Fruit fly (Drosophila melanogaster) whole organism, wandering third instar larva: ENCODE measurements around the gene CG31294.

ENCODE experiments used
- Abd-B ChIP-seq: fragments of >200 bp; optimal IDR thresholded peaks from 2 replicates; lab custom pipeline; 2017; ENCODE audit warnings: missing biosample characterization, missing genetic modification characterization
- CG32264 ChIP-seq: fragments of 200-800 bp; sonication (Bioruptor generic); optimal IDR thresholded peaks from 2 replicates; lab custom pipeline; 2016; ENCODE audit warnings: missing biosample characterization, missing genetic modification characterization
- CG9705 ChIP-seq: fragments of 200-800 bp; sonication (Bioruptor generic); optimal IDR thresholded peaks from 2 replicates; lab custom pipeline; 2018; ENCODE audit warnings: missing biosample characterization, mild to moderate bottlenecking, missing genetic modification characterization
- Dif ChIP-seq: fragments of 200-275, 200-300 bp; sonication (Bioruptor generic); optimal IDR thresholded peaks from 2 replicates; lab custom pipeline; 2018; ENCODE audit warnings: missing biosample characterization, missing genetic modification characterization; ENCODE audit not compliant: partially characterized antibody
- GATAd ChIP-seq: sonication (Bioruptor generic); optimal IDR thresholded peaks from 2 replicates; lab custom pipeline; 2016; ENCODE audit warnings: missing biosample characterization, missing genetic modification characterization
- HLH106 ChIP-seq: fragments of 200-800 bp; optimal IDR thresholded peaks from 3 replicates; lab custom pipeline; 2019; ENCODE audit warnings: missing biosample characterization, mild to moderate bottlenecking, missing genetic modification characterization, moderate library complexity
- Hnf4 ChIP-seq: fragments of 200-800 bp; sonication (Bioruptor generic); optimal IDR thresholded peaks from 2 replicates; lab custom pipeline; 2016; ENCODE audit warnings: missing biosample characterization, mild to moderate bottlenecking, missing genetic modification characterization
- Hr78 ChIP-seq: fragments of >200 bp; optimal IDR thresholded peaks from 2 replicates; lab custom pipeline; 2017; ENCODE audit warnings: missing biosample characterization, missing genetic modification characterization
- Hr83 ChIP-seq: fragments of 200-300 bp; sonication (Bioruptor generic); optimal IDR thresholded peaks from 2 replicates; lab custom pipeline; 2016; ENCODE audit warnings: missing biosample characterization, mild to moderate bottlenecking, missing genetic modification characterization, moderate library complexity; ENCODE audit not compliant: poor library complexity, severe bottlenecking
- Jra ChIP-seq: sonication (Bioruptor generic); optimal IDR thresholded peaks from 2 replicates; lab custom pipeline; 2016; ENCODE audit warnings: missing biosample characterization, missing genetic modification characterization
- Mio ChIP-seq: sonication (Bioruptor generic); optimal IDR thresholded peaks from 2 replicates; lab custom pipeline; 2016; ENCODE audit warnings: missing biosample characterization, missing genetic modification characterization
- Myc ChIP-seq: fragments of >200 bp; optimal IDR thresholded peaks from 2 replicates; lab custom pipeline; 2017
- N ChIP-seq: fragments of >200 bp; optimal IDR thresholded peaks from 2 replicates; lab custom pipeline; 2018; ENCODE audit warnings: missing biosample characterization, missing external identifiers, missing genetic modification characterization
- OdsH ChIP-seq: fragments of 200-800 bp; sonication (Bioruptor generic); optimal IDR thresholded peaks from 2 replicates; lab custom pipeline; 2016; ENCODE audit warnings: missing biosample characterization, mild to moderate bottlenecking, missing genetic modification characterization
- Rel ChIP-seq, 2 experiments: fragments of 200-800 bp; sonication (Bioruptor generic) in 1 of 2; optimal IDR thresholded peaks; 2 replicates in 1 of 2; 3 replicates in 1 of 2; lab custom pipeline; 2016 to 2019; ENCODE audit warnings: mild to moderate bottlenecking in 2 of 2, missing biosample characterization in 2 of 2, missing genetic modification characterization in 2 of 2, moderate library complexity in 1 of 2
- Sp1 ChIP-seq: fragments of 200-800 bp; sonication (Bioruptor generic); optimal IDR thresholded peaks from 3 replicates; lab custom pipeline; 2019; ENCODE audit warnings: missing biosample characterization, mild to moderate bottlenecking, missing genetic modification characterization, moderate library complexity
- Vsx2 ChIP-seq: fragments of 200-300, 225-300 bp; sonication (Bioruptor generic); optimal IDR thresholded peaks from 2 replicates; lab custom pipeline; 2018; ENCODE audit warnings: missing biosample characterization, missing genetic modification characterization; ENCODE audit not compliant: partially characterized antibody
- dl ChIP-seq, 2 experiments: fragments of 175-275, 200-275 bp in 1 of 2; fragments of 200-275 bp in 1 of 2; sonication (Bioruptor generic); optimal IDR thresholded peaks; lab custom pipeline; 2018; ENCODE audit warnings: mild to moderate bottlenecking in 2 of 2, missing biosample characterization in 2 of 2, missing genetic modification characterization in 2 of 2, moderate library complexity in 2 of 2; ENCODE audit not compliant: partially characterized antibody in 2 of 2, insufficient read depth in 1 of 2
- dmrt93B ChIP-seq: fragments of 200-800 bp; sonication (Bioruptor generic); optimal IDR thresholded peaks from 2 replicates; lab custom pipeline; 2018; ENCODE audit warnings: missing biosample characterization, mild to moderate bottlenecking, missing genetic modification characterization
- ey ChIP-seq: fragments of 200-800 bp; sonication (Bioruptor generic); optimal IDR thresholded peaks from 2 replicates; lab custom pipeline; 2016; ENCODE audit warnings: missing biosample characterization, missing genetic modification characterization
- foxo ChIP-seq, 2 experiments: fragments of 200-800 bp; sonication (Bioruptor generic); optimal IDR thresholded peaks; 2 replicates in 1 of 2; 3 replicates in 1 of 2; lab custom pipeline; 2016 to 2017; ENCODE audit warnings: missing biosample characterization in 2 of 2, missing genetic modification characterization in 2 of 2
- fru ChIP-seq: fragments of 200-800 bp; sonication (Bioruptor generic); optimal IDR thresholded peaks from 3 replicates; lab custom pipeline; 2016; ENCODE audit warnings: missing biosample characterization, mild to moderate bottlenecking, missing genetic modification characterization
- h ChIP-seq: fragments of 200-800 bp; sonication (Bioruptor generic); optimal IDR thresholded peaks from 3 replicates; lab custom pipeline; 2016; ENCODE audit warnings: missing biosample characterization, mild to moderate bottlenecking, missing genetic modification characterization
- lola ChIP-seq: fragments of >200 bp; optimal IDR thresholded peaks from 2 replicates; lab custom pipeline; 2017; ENCODE audit warnings: missing biosample characterization, missing genetic modification characterization
- rgr ChIP-seq: fragments of 200-800 bp; sonication (Bioruptor generic); optimal IDR thresholded peaks from 3 replicates; lab custom pipeline; 2016; ENCODE audit warnings: missing biosample characterization, mild to moderate bottlenecking, missing genetic modification characterization
- sage ChIP-seq: fragments of 200-800 bp; sonication (Bioruptor generic); optimal IDR thresholded peaks from 2 replicates; lab custom pipeline; 2016; ENCODE audit warnings: missing biosample characterization, mild to moderate bottlenecking, missing genetic modification characterization
- tai ChIP-seq: sonication (Bioruptor generic); optimal IDR thresholded peaks from 2 replicates; lab custom pipeline; 2016; ENCODE audit warnings: missing biosample characterization, missing genetic modification characterization
- usp ChIP-seq: fragments of >200 bp; optimal IDR thresholded peaks from 2 replicates; lab custom pipeline; 2017; ENCODE audit warnings: missing biosample characterization, missing genetic modification characterization

The CG31294 gene

dm6 chr3R:15692786-15693185, 23.6 kb downstream of the CG31294 start, which contains the start of gene CG31446:
CG31446 (plus strand) TSS chr3R:15693086.
- no peak for TF ChIP-seq dmrt93B (GFP tag; lab: Kevin White, UChicago)
- no peak for TF ChIP-seq Rel (GFP tag; optimal IDR thresholded peaks at IDR 0.05; lab: Kevin White, UChicago)
- no peak for TF ChIP-seq Rel (tag; optimal IDR thresholded peaks at IDR 0.05; lab: Kevin White, UChicago)
- TF ChIP-seq Hnf4 (GFP tag; lab: Kevin White, UChicago): no peak
- TF ChIP-seq Vsx2 (GFP tag; lab: Kevin White, UChicago): no peak
- no peak for TF ChIP-seq sage
- TF ChIP-seq OdsH: no peak
- TF ChIP-seq Mio (GFP tag; lab: Kevin White, UChicago): no peak
- TF ChIP-seq Sp1 (GFP tag; lab: Kevin White, UChicago): no peak
- TF ChIP-seq Myc (lab: Kevin White, UChicago): no peak
- TF ChIP-seq h (GFP tag; lab: Kevin White, UChicago): no peak
- no peak for TF ChIP-seq HLH106
- no peak for TF ChIP-seq CG9705 (GFP tag; lab: Kevin White, UChicago)
- no peak for TF ChIP-seq Dif (GFP tag; lab: Kevin White, UChicago)
- TF ChIP-seq Abd-B (GFP tag; lab: Kevin White, UChicago): no peak

dm6 chr3R:15688441-15688840, 27.9 kb downstream of the CG31294 start:
- TF ChIP-seq lola (GFP tag; lab: Kevin White, UChicago) (no peak), Myc (lab: Kevin White, UChicago) (peak; percentile 46), h (GFP tag; lab: Kevin White, UChicago) (no peak), N (GFP tag; lab: Kevin White, UChicago) (peak; percentile 2), Dif (GFP tag; lab: Kevin White, UChicago) (peak; percentile 18)

DNA sequence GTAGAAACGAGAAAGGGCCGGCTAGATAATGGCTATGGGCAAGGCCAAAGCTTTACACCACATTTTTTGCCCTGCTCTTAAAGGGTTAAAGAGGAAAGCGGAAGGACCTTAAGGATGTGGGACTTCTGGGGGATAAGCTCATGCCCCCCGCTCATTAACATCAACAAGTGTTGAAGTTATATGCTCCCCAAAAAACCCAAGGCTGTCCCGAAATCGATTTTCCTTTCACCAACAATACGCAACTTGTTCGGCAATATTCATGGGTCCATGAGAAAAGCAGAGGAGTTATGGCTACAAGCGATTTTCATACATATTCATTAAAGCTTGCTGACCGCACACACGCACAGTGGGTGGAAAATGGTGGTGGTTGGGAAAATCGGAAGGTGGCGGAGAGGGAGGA, 35.7 kb downstream of the CG31294 start:
- TF ChIP-seq OdsH (no peak), Hr83 (GFP tag; lab: Kevin White, UChicago) (no peak), lola (GFP tag; lab: Kevin White, UChicago) (no peak), GATAd (GFP tag; lab: Kevin White, UChicago) (no peak), Myc (lab: Kevin White, UChicago) (no peak), dl (GFP tag; optimal IDR thresholded peaks at IDR 0.05; lab: Kevin White, UChicago; ENCODE audit: insufficient read depth in 1 of 2, partially characterized antibody in 2 of 2) (no peak), dmrt93B (GFP tag; lab: Kevin White, UChicago) (no peak), rgr (no peak), Vsx2 (GFP tag; lab: Kevin White, UChicago) (no peak), tai (no peak), Rel (GFP tag; optimal IDR thresholded peaks at IDR 0.05; lab: Kevin White, UChicago) (no peak), Rel (tag; optimal IDR thresholded peaks at IDR 0.05; lab: Kevin White, UChicago) (no peak)

dm6 chr3R:15679989-15680388, 36.4 kb downstream of the CG31294 start:
- TF ChIP-seq Mio (GFP tag; lab: Kevin White, UChicago) (no peak), Vsx2 (GFP tag; lab: Kevin White, UChicago) (no peak), foxo (GFP tag; optimal IDR thresholded peaks at IDR 0.05; lab: Kevin White, UChicago) (no peak), Hr78 (GFP tag; lab: Kevin White, UChicago) (no peak), fru (no peak), Rel (GFP tag; optimal IDR thresholded peaks at IDR 0.05; lab: Kevin White, UChicago) (no peak), Rel (tag; optimal IDR thresholded peaks at IDR 0.05; lab: Kevin White, UChicago) (no peak), Myc (lab: Kevin White, UChicago) (no peak), usp (GFP tag; lab: Kevin White, UChicago) (no peak), GATAd (GFP tag; lab: Kevin White, UChicago) (no peak), tai (no peak), CG32264 (GFP tag; lab: Kevin White, UChicago) (no peak), Sp1 (GFP tag; lab: Kevin White, UChicago) (no peak), dmrt93B (GFP tag; lab: Kevin White, UChicago) (no peak), ey (GFP tag; lab: Kevin White, UChicago) (no peak), lola (GFP tag; lab: Kevin White, UChicago) (no peak), Jra (GFP tag; lab: Kevin White, UChicago) (no peak), sage (no peak), h (GFP tag; lab: Kevin White, UChicago) (no peak), Abd-B (GFP tag; lab: Kevin White, UChicago) (no peak)
- TF ChIP-seq, all 38 proteins: peak for 0
